Worm (Caenorhabditis elegans) whole organism, late embryonic: ENCODE measurements around the gene F01D5.5.

Experiments used
- C38D4.7 ChIP-seq: fragments of 200-800 bp; sonication (Bioruptor generic); optimal IDR thresholded peaks from 2 replicates; lab custom pipeline; 2018; ENCODE audit warnings: mild to moderate bottlenecking, missing genetic modification characterization, moderate library complexity, missing compliant biosample characterization
- elt-2 ChIP-seq: sonication (generic microtip); optimal IDR thresholded peaks from 2 replicates; lab custom pipeline; 2016; ENCODE audit warnings: missing genetic modification reagents, missing genetic modification characterization, missing compliant biosample characterization
- pha-4 ChIP-seq: fragments of 150-350 bp; optimal IDR thresholded peaks from 2 replicates; lab custom pipeline; 2018; ENCODE audit warnings: missing biosample characterization, missing genetic modification reagents, missing genetic modification characterization
- unc-55 ChIP-seq: sonication (generic microtip); optimal IDR thresholded peaks from 2 replicates; lab custom pipeline; 2017; ENCODE audit warnings: missing biosample characterization, missing genetic modification reagents, missing genetic modification characterization

- TF ChIP-seq C38D4.7 (GFP tag; lab: Kevin White, UChicago) (no peak), pha-4 (tag; lab: Kevin White, UChicago) (no peak), unc-55 (no peak), elt-2 (tag; lab: Kevin White, UChicago) (no peak)
These were observed at the start of gene F01D5.5 for ce11 chrII:14002200-14002599.
